Fruit fly (Drosophila melanogaster): ENCODE data around the gene CG3552.

Gene CG3552

dm6 chr3L:9446731-9447238 is 9.3 kb upstream of the CG3552 start, which contains the start of gene CG3529 (continued):
- TF ChIP-seq br (optimal IDR thresholded peaks at IDR 0.05) = no peak
- peak; percentile 3 for TF ChIP-seq HmgZ (tag; optimal IDR thresholded peaks at IDR 0.05)
- TF ChIP-seq Atf-2 (GFP tag; optimal IDR thresholded peaks at IDR 0.05) = no peak
- TF ChIP-seq tll (GFP tag; optimal IDR thresholded peaks at IDR 0.05) = no peak
- TF ChIP-seq CG14050 (GFP tag; IDR thresholded peaks at IDR 0.05) = no peak
- TF ChIP-seq tgo (GFP tag; IDR thresholded peaks at IDR 0.05) = no peak
- TF ChIP-seq CG6791 (GFP tag; IDR thresholded peaks at IDR 0.05; ENCODE audit: partially characterized antibody) = 0 out of 3 replicates have a peak, but pooled peaks have one; percentile 46
- TF ChIP-seq NC2α (GFP tag; optimal IDR thresholded peaks at IDR 0.05) = no peak
- TF ChIP-seq hth (optimal IDR thresholded peaks at IDR 0.05) = no peak
- TF ChIP-seq jing (GFP tag; optimal IDR thresholded peaks at IDR 0.05) = no peak
- TF ChIP-seq CTCF (GFP tag; optimal IDR thresholded peaks at IDR 0.05) = peak; percentile 3
- no peak for TF ChIP-seq pros (GFP tag; optimal IDR thresholded peaks at IDR 0.05)
- TF ChIP-seq CG34422 (GFP tag; IDR thresholded peaks at IDR 0.05) = peak; percentile 44; the same call in 1 of the 3 replicates
- peak; percentile 9 for TF ChIP-seq Spps (tag; optimal IDR thresholded peaks at IDR 0.05)
- no peak for TF ChIP-seq Ada2b (GFP tag; IDR thresholded peaks at IDR 0.05)
- no peak for TF ChIP-seq en (GFP tag; optimal IDR thresholded peaks at IDR 0.05)
- TF ChIP-seq CG5180 (GFP tag; optimal IDR thresholded peaks at IDR 0.05) = peak; percentile 45
- no peak for TF ChIP-seq CG2199 (GFP tag; IDR thresholded peaks at IDR 0.05)
- no peak for TF ChIP-seq wdn (GFP tag; IDR thresholded peaks at IDR 0.05)
- TF ChIP-seq Nf-YA (GFP tag; IDR thresholded peaks at IDR 0.05) = peak; percentile 53; the same call in 1 of the 2 replicates
- TF ChIP-seq HLH54F (GFP tag; optimal IDR thresholded peaks at IDR 0.05) = peak; percentile 5
- no peak for TF ChIP-seq Dfd (GFP tag; optimal IDR thresholded peaks at IDR 0.05)
- no peak for TF ChIP-seq Fer3 (tag; optimal IDR thresholded peaks at IDR 0.05)
- peak; percentile 47 for TF ChIP-seq BEAF-32 (GFP tag; optimal IDR thresholded peaks at IDR 0.05)
- TF ChIP-seq CG15269 (tag; optimal IDR thresholded peaks at IDR 0.05) = peak; percentile 1
- peak; percentile 40 for TF ChIP-seq NfI (GFP tag; optimal IDR thresholded peaks at IDR 0.05)
- no peak for TF ChIP-seq CG4282 (GFP tag; optimal IDR thresholded peaks at IDR 0.05)
- TF ChIP-seq insv (GFP tag; optimal IDR thresholded peaks at IDR 0.05) = no peak
- TF ChIP-seq CG14860 (GFP tag; IDR thresholded peaks at IDR 0.05; ENCODE audit: partially characterized antibody) = no peak
- no peak for TF ChIP-seq HHEX (GFP tag; optimal IDR thresholded peaks at IDR 0.05)
- TF ChIP-seq kay (GFP tag; optimal IDR thresholded peaks at IDR 0.05) = no peak
- TF ChIP-seq emc (GFP tag; optimal IDR thresholded peaks at IDR 0.05) = no peak
- TF ChIP-seq ham (GFP tag; IDR thresholded peaks at IDR 0.05) = no peak
- TF ChIP-seq fu2 (GFP tag; optimal IDR thresholded peaks at IDR 0.05) = no peak
- TF ChIP-seq HLH3B (GFP tag; IDR thresholded peaks at IDR 0.05) = no peak
- TF ChIP-seq CG8089 (GFP tag; optimal IDR thresholded peaks at IDR 0.05) = no peak
- TF ChIP-seq pum (GFP tag; optimal IDR thresholded peaks at IDR 0.05) = no peak
- peak; percentile 18 for TF ChIP-seq CG18262 (tag; optimal IDR thresholded peaks at IDR 0.05)
- TF ChIP-seq CG30431 (GFP tag; optimal IDR thresholded peaks at IDR 0.05) = no peak
- no peak for TF ChIP-seq al (GFP tag; IDR thresholded peaks at IDR 0.05)
- TF ChIP-seq crc (GFP tag; optimal IDR thresholded peaks at IDR 0.05) = no peak
- no peak for TF ChIP-seq sens (GFP tag)
- TF ChIP-seq CG4328 (GFP tag; optimal IDR thresholded peaks at IDR 0.05) = peak; percentile 56
- TF ChIP-seq bcd (GFP tag; optimal IDR thresholded peaks at IDR 0.05) = peak; percentile 27
- TF ChIP-seq vnd (GFP tag; IDR thresholded peaks at IDR 0.05; ENCODE audit: partially characterized antibody) = no peak
- no peak for TF ChIP-seq CG8388 (GFP tag; optimal IDR thresholded peaks at IDR 0.05)
- TF ChIP-seq CG10267 (tag; optimal IDR thresholded peaks at IDR 0.05) = peak; percentile 43
- no peak for TF ChIP-seq esg (GFP tag; conservative IDR thresholded peaks at IDR 0.05)
- no peak for TF ChIP-seq Lim3 (GFP tag; IDR thresholded peaks at IDR 0.05)
- TF ChIP-seq CG18599 (GFP tag; optimal IDR thresholded peaks at IDR 0.05) = no peak
- no peak for TF ChIP-seq CG12071 (GFP tag; optimal IDR thresholded peaks at IDR 0.05)
- TF ChIP-seq CG2712 (tag; optimal IDR thresholded peaks at IDR 0.05) = peak; percentile 57

All from whole organism, embryonic.